Worm (Caenorhabditis elegans) whole organism, mixed stage, embryonic: Measurements from ENCODE around the gene T16G1.7.

Experiments used
- M03D4.4 ChIP-seq: sonication (generic microtip); optimal IDR thresholded peaks from 2 replicates; lab custom pipeline; 2017; ENCODE audit warnings: mild to moderate bottlenecking, missing genetic modification characterization, missing compliant biosample characterization
- bed-3 ChIP-seq: fragments of 200-800 bp; sonication (Bioruptor generic); optimal IDR thresholded peaks from 3 replicates; lab custom pipeline; 2018; ENCODE audit warnings: mild to moderate bottlenecking, missing genetic modification characterization, moderate library complexity, missing compliant biosample characterization
- blmp-1 ChIP-seq: fragments of 150-350 bp; optimal IDR thresholded peaks from 2 replicates; lab custom pipeline; 2014; ENCODE audit warnings: missing biosample characterization, missing genetic modification characterization
- ceh-39 ChIP-seq: fragments of 150-350 bp; optimal IDR thresholded peaks from 2 replicates; lab custom pipeline; 2014; ENCODE audit warnings: missing biosample characterization, missing genetic modification characterization
- ceh-43 ChIP-seq: fragments of 200-800 bp; sonication (Bioruptor generic); optimal IDR thresholded peaks from 2 replicates; lab custom pipeline; 2018; ENCODE audit warnings: mild to moderate bottlenecking, missing genetic modification characterization, moderate library complexity, missing compliant biosample characterization
- ceh-83 ChIP-seq: fragments of 200-800 bp; sonication (Bioruptor generic); optimal IDR thresholded peaks from 2 replicates; lab custom pipeline; 2018; ENCODE audit warnings: mild to moderate bottlenecking, missing genetic modification characterization, missing compliant biosample characterization
- ces-1 ChIP-seq: fragments of 150-350 bp; optimal IDR thresholded peaks from 2 replicates; lab custom pipeline; 2014; ENCODE audit warnings: missing biosample characterization, missing genetic modification reagents, missing genetic modification characterization
- cnd-1 ChIP-seq: fragments of 200-800 bp; sonication (Bioruptor generic); optimal IDR thresholded peaks from 2 replicates; lab custom pipeline; 2018; ENCODE audit warnings: mild to moderate bottlenecking, missing genetic modification characterization, missing compliant biosample characterization
- elt-1 ChIP-seq: sonication (generic microtip); optimal IDR thresholded peaks from 2 replicates; lab custom pipeline; 2017; ENCODE audit warnings: missing genetic modification characterization, mild to moderate bottlenecking, missing compliant biosample characterization, antibody characterized with exemption, moderate library complexity, borderline replicate concordance; ENCODE audit not compliant: insufficient read depth
- elt-3 ChIP-seq: fragments of 150-350 bp; optimal IDR thresholded peaks from 2 replicates; lab custom pipeline; 2014; ENCODE audit warnings: missing biosample characterization, missing genetic modification characterization
- flh-1 ChIP-seq: fragments of 200-800 bp; sonication (Bioruptor generic); optimal IDR thresholded peaks from 2 replicates; lab custom pipeline; 2018; ENCODE audit warnings: mild to moderate bottlenecking, missing genetic modification characterization, moderate library complexity, missing compliant biosample characterization
- ham-2 ChIP-seq: fragments of 200-800 bp; sonication (Bioruptor generic); optimal IDR thresholded peaks from 2 replicates; lab custom pipeline; 2018; ENCODE audit warnings: mild to moderate bottlenecking, missing genetic modification characterization, missing compliant biosample characterization
- hlh-1 ChIP-seq: fragments of 150-350 bp; optimal IDR thresholded peaks from 2 replicates; lab custom pipeline; 2014; ENCODE audit warnings: missing biosample characterization, missing genetic modification reagents, missing genetic modification characterization
- lin-13 ChIP-seq: fragments of 150-350 bp; optimal IDR thresholded peaks from 2 replicates; lab custom pipeline; 2014; ENCODE audit warnings: missing biosample characterization, missing genetic modification characterization
- lin-32 ChIP-seq: fragments of 200-800 bp; sonication (Bioruptor generic); optimal IDR thresholded peaks from 2 replicates; lab custom pipeline; 2018; ENCODE audit warnings: mild to moderate bottlenecking, missing genetic modification characterization, missing compliant biosample characterization
- lsy-2 ChIP-seq: fragments of 150-350 bp; optimal IDR thresholded peaks from 2 replicates; lab custom pipeline; 2014; ENCODE audit warnings: missing biosample characterization, missing genetic modification characterization
- mab-5 ChIP-seq: fragments of 150-350 bp; optimal IDR thresholded peaks from 2 replicates; lab custom pipeline; 2014; ENCODE audit warnings: missing biosample characterization, missing genetic modification characterization
- mep-1 ChIP-seq: fragments of 150-350 bp; optimal IDR thresholded peaks from 2 replicates; lab custom pipeline; 2017; ENCODE audit warnings: missing biosample characterization, missing genetic modification reagents, missing genetic modification characterization, inconsistent platforms
- mls-2 ChIP-seq: sonication (generic microtip); optimal IDR thresholded peaks from 2 replicates; lab custom pipeline; 2016; ENCODE audit warnings: mild to moderate bottlenecking, missing genetic modification characterization, moderate library complexity, missing compliant biosample characterization
- nhr-12 ChIP-seq: fragments of 150-350 bp; optimal IDR thresholded peaks from 2 replicates; lab custom pipeline; 2014; ENCODE audit warnings: missing biosample characterization, missing genetic modification characterization
- nhr-2 ChIP-seq: fragments of 150-350 bp; optimal IDR thresholded peaks from 2 replicates; lab custom pipeline; 2014; ENCODE audit warnings: missing biosample characterization, missing genetic modification characterization
- nhr-28 ChIP-seq: fragments of 150-350 bp; optimal IDR thresholded peaks from 2 replicates; lab custom pipeline; 2014; ENCODE audit warnings: missing biosample characterization, missing genetic modification characterization
- nhr-76 ChIP-seq: sonication (generic microtip); optimal IDR thresholded peaks from 2 replicates; lab custom pipeline; 2017; ENCODE audit warnings: missing biosample characterization, missing genetic modification characterization
- pha-4 ChIP-seq: fragments of 150-350 bp; optimal IDR thresholded peaks from 2 replicates; lab custom pipeline; 2018; ENCODE audit warnings: missing biosample characterization, missing genetic modification reagents, missing genetic modification characterization
- sem-2 ChIP-seq: fragments of 200-800 bp; sonication (Bioruptor generic); optimal IDR thresholded peaks from 2 replicates; lab custom pipeline; 2018; ENCODE audit warnings: mild to moderate bottlenecking, missing genetic modification characterization, missing compliant biosample characterization
- snpc-4 ChIP-seq: fragments of 150-350 bp; optimal IDR thresholded peaks from 2 replicates; lab custom pipeline; 2014; ENCODE audit warnings: missing biosample characterization, missing genetic modification characterization
- sptf-1 ChIP-seq: sonication (generic microtip); optimal IDR thresholded peaks from 2 replicates; lab custom pipeline; 2017; ENCODE audit warnings: mild to moderate bottlenecking, missing genetic modification characterization, moderate library complexity, missing compliant biosample characterization
- tbx-8 ChIP-seq: fragments of 200-800 bp; sonication (Bioruptor generic); optimal IDR thresholded peaks from 2 replicates; lab custom pipeline; 2018; ENCODE audit warnings: mild to moderate bottlenecking, missing genetic modification characterization, moderate library complexity, missing compliant biosample characterization
- unc-120 ChIP-seq: sonication (generic microtip); optimal IDR thresholded peaks from 2 replicates; lab custom pipeline; 2017; ENCODE audit warnings: missing genetic modification characterization, missing compliant biosample characterization; ENCODE audit not compliant: poor library complexity, severe bottlenecking
- unc-39 ChIP-seq: fragments of 150-350 bp; optimal IDR thresholded peaks from 2 replicates; lab custom pipeline; 2014; ENCODE audit warnings: missing biosample characterization, missing genetic modification characterization
- unc-62 ChIP-seq: fragments of 150-350 bp; optimal IDR thresholded peaks from 2 replicates; lab custom pipeline; 2014; ENCODE audit warnings: missing biosample characterization, missing genetic modification reagents, missing genetic modification characterization
- zip-8 ChIP-seq: fragments of 150-350 bp; optimal IDR thresholded peaks from 2 replicates; lab custom pipeline; 2014; ENCODE audit warnings: missing biosample characterization, missing genetic modification characterization
- ztf-11 ChIP-seq: fragments of 150-350 bp; optimal IDR thresholded peaks from 2 replicates; lab custom pipeline; 2014; ENCODE audit warnings: missing biosample characterization, missing genetic modification characterization

T16G1.7 gene

DNA sequence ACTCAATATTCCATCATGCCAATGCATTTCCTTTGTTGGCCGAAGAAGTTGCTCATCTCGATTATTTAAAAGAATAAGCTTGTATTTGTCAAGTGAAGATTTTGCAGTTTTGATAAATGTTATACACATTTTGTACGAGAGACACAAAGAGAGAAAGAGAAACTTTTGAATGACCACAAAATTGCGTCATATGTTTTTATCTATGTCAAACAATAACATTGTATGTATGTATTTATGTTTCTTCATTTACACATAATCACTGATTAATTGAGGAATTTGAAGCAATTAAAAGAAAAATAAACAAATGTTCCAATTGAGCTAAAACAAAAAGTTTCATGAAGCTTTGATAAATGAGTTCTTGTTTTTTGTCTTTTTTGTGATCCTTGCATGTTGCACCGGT, 28.3 kb upstream of the T16G1.7 start, which contains the start of gene hrg-9:
Gene hrg-9 (minus strand): TSS at position 152 of the 400 bp plus-strand sequence.
- TF ChIP-seq zip-8 (peak; percentile 62), ceh-83 (no peak), hlh-1 (no peak), unc-62 (GFP tag; lab: Kevin White, UChicago) (no peak), unc-120 (tag; lab: Kevin White, UChicago) (no peak)

DNA sequence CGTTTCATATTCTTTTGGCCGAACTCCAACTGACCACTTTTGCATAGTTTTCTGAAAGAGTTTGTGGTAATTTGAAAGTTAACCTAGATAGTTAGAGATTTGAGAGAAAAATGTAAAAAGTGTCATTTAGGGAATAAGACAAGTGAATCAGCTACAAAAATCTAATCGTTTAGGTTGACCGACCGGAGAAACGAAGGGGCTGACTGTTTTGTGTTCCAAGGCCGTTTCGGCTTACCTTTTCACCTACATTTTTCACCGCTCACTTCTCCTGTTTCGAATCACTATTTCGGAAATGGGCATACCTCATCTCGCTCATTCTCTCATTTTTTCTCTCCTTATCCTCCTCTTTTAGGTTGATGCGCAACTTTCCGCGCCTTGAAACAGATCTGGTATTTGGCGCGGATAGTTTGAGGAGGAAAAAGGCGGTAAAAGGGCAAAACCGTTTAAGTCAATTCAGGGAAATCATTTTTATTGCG, 26.2 kb upstream of the T16G1.7 start, which contains the start of gene mpst-7:
Gene mpst-7 (minus strand): TSS at position 51 of the 476 bp plus-strand sequence.
- TF ChIP-seq blmp-1 (tag; lab: Kevin White, UChicago) = no peak
- TF ChIP-seq ces-1 (GFP tag; lab: Kevin White, UChicago) = no peak
- TF ChIP-seq nhr-76 (tag; lab: Kevin White, UChicago) = no peak
- no peak for TF ChIP-seq M03D4.4
- no peak for TF ChIP-seq ztf-11
- no peak for TF ChIP-seq ceh-43 (GFP tag; lab: Kevin White, UChicago)
- no peak for TF ChIP-seq mls-2 (tag; lab: Kevin White, UChicago)
- TF ChIP-seq ham-2 (GFP tag; lab: Kevin White, UChicago) = no peak
- TF ChIP-seq pha-4 (tag; lab: Kevin White, UChicago) = no peak

DNA sequence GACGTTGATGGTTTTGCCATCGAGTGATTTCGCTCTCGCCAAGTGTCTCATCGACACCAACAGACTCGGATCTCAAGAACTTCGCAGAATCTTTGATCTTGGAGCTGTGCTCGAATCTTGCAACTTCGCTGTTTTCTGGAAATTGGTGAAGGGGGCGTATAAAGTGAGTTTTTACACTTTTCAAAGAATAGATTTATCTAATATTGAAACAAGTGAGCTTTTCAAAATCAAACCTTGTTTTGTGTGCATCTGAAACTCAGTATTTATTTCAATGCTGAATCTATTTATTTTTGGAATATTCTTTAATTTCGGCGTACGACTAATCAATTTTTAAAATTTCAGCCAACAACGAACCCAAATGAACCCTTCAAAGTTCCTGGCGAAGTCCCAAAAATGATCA, 19.3 kb upstream of the T16G1.7 start:
- no peak for TF ChIP-seq ham-2 (GFP tag; lab: Kevin White, UChicago)
- no peak for TF ChIP-seq nhr-76 (tag; lab: Kevin White, UChicago)
- no peak for TF ChIP-seq pha-4 (tag; lab: Kevin White, UChicago)
- TF ChIP-seq sptf-1 (tag; lab: Kevin White, UChicago) = no peak
- TF ChIP-seq flh-1 = no peak
- no peak for TF ChIP-seq nhr-12 (tag; lab: Kevin White, UChicago)
- TF ChIP-seq nhr-2 (tag; lab: Kevin White, UChicago) = no peak
- no peak for TF ChIP-seq bed-3
- no peak for TF ChIP-seq unc-39 (tag; lab: Kevin White, UChicago)
- TF ChIP-seq elt-3 (tag; lab: Kevin White, UChicago) = no peak
- TF ChIP-seq nhr-28 (tag; lab: Kevin White, UChicago) = no peak
- TF ChIP-seq ces-1 (GFP tag; lab: Kevin White, UChicago) = no peak
- TF ChIP-seq sem-2 (GFP tag; lab: Kevin White, UChicago) = no peak
- no peak for TF ChIP-seq snpc-4 (tag; lab: Kevin White, UChicago)
- no peak for TF ChIP-seq unc-62 (GFP tag; lab: Kevin White, UChicago)
- no peak for TF ChIP-seq zip-8

DNA sequence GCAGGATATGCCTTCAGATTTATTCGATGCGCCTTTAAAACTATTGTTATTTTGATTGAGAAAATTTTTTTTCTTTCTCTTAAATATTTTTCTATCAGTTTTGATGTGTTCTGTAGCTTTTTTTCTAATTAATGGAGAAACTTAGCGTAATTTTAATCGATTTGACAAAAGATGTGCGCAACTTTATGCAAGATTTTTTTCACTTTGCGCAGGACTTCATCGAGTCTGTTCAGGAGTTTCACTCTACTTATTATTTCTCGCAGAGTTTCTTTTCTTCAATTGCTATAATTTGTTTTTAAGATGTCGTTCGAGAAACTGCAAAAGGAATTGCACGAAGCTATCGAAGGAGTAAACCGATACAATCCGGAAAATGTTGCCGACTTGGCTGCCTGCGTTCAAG, 18.8 kb upstream of the T16G1.7 start, which contains the start of gene eif-3.K:
Gene eif-3.K (plus strand): TSS at position 301 of the 400 bp plus-strand sequence.
- TF ChIP-seq nhr-12 (tag; lab: Kevin White, UChicago) (no peak), unc-120 (tag; lab: Kevin White, UChicago) (no peak), elt-1 (tag; lab: Kevin White, UChicago) (no peak), flh-1 (no peak), nhr-2 (tag; lab: Kevin White, UChicago) (no peak), nhr-76 (tag; lab: Kevin White, UChicago) (no peak), elt-3 (tag; lab: Kevin White, UChicago) (no peak), ceh-39 (no peak), mep-1 (no peak), unc-39 (tag; lab: Kevin White, UChicago) (no peak), lin-32 (GFP tag; lab: Kevin White, UChicago) (no peak), lin-13 (no peak), ceh-83 (no peak), cnd-1 (tag; lab: Kevin White, UChicago) (no peak), M03D4.4 (no peak), tbx-8 (GFP tag; lab: Kevin White, UChicago) (no peak)
- TF ChIP-seq, all 35 proteins: peak for 0

DNA sequence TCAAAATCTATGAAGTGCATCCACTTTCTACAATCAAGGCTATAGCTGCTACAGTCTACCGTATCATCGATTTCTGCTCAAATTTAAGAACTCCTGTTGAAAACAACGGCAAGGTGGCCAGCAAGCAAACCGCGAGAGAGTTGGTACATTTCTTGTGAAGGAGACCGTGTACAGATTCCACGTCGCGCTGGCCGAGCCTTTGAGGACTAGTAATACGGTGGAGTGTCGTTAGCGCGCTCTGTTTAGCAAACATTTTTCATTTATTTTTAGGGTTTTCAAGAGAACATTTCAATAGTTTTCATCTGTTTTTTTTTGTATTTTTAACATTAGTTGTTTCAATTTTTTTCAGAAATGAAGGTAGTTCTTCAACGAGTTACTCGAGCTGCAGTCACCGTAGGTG, 17.4 kb upstream of the T16G1.7 start, which contains the start of gene pqn-68:
Gene pqn-68 (plus strand): TSS at position 350 of the 400 bp plus-strand sequence.
- TF ChIP-seq ceh-39 (no peak), nhr-2 (tag; lab: Kevin White, UChicago) (no peak), lin-13 (no peak), lsy-2 (tag; lab: Kevin White, UChicago) (no peak), mab-5 (tag; lab: Kevin White, UChicago) (no peak), pha-4 (tag; lab: Kevin White, UChicago) (peak; percentile 8)
